Worm (Caenorhabditis elegans) whole organism, L4 larva: ENCODE measurements around the gene idpb-2.
A peak's percentile ranks its signal among the peaks of the same experiment; 100 is the strongest.

Experiments used
- F10B5.3 ChIP-seq: sonication (generic microtip); optimal IDR thresholded peaks from 2 replicates; lab custom pipeline; 2016; ENCODE audit warnings: mild to moderate bottlenecking, missing genetic modification characterization, missing compliant biosample characterization
- F37D6.2 ChIP-seq: sonication (generic microtip); optimal IDR thresholded peaks from 2 replicates; lab custom pipeline; 2016; ENCODE audit warnings: mild to moderate bottlenecking, missing genetic modification characterization, missing compliant biosample characterization
- F44E2.7 ChIP-seq: fragments of 200-800 bp; sonication (Bioruptor generic); IDR thresholded peaks from 2 replicates; pipeline ENCODE4 v2.1.2; 2022; ENCODE audit warnings: missing genetic modification characterization, missing compliant biosample characterization
- Y105C5A.15 ChIP-seq: fragments of 200-800 bp; sonication (Bioruptor generic); IDR thresholded peaks from 2 replicates; pipeline ENCODE4 v1.3.6; 2022; ENCODE audit warnings: missing genetic modification characterization, missing compliant biosample characterization
- Y5F2A.4 ChIP-seq: fragments of 200-800 bp; sonication (Bioruptor generic); optimal IDR thresholded peaks from 2 replicates; lab custom pipeline; 2018; ENCODE audit warnings: mild to moderate bottlenecking, missing genetic modification characterization, missing compliant biosample characterization
- ZK337.2 ChIP-seq: fragments of 200-800 bp; sonication (Bioruptor generic); IDR thresholded peaks from 2 replicates; pipeline ENCODE4 v1.3.6; 2022; ENCODE audit warnings: missing genetic modification reagents, missing genetic modification characterization, missing compliant biosample characterization
- aha-1 ChIP-seq: fragments of 150-350 bp; peaks from one replicate; lab custom pipeline; 2014; ENCODE audit warnings: missing biosample characterization, missing genetic modification characterization
- aly-2 ChIP-seq: sonication (generic microtip); optimal IDR thresholded peaks from 2 replicates; lab custom pipeline; 2018; ENCODE audit warnings: missing biosample characterization, missing genetic modification characterization
- arid-1 ChIP-seq: fragments of 200-800 bp; sonication (Bioruptor generic); conservative IDR thresholded peaks from 2 replicates; pipeline ENCODE4 v1.3.6; 2022; ENCODE audit warnings: missing genetic modification reagents, missing genetic modification characterization, missing compliant biosample characterization
- ceh-20 ChIP-seq: fragments of 200-800 bp; sonication (Bioruptor generic); IDR thresholded peaks from 2 replicates; pipeline ENCODE4 v1.3.6; 2022; ENCODE audit warnings: missing genetic modification reagents, missing genetic modification characterization, missing compliant biosample characterization
- ceh-44 ChIP-seq: fragments of 200-800 bp; sonication (Bioruptor generic); IDR thresholded peaks from 2 replicates; pipeline ENCODE4 v1.3.6; 2022; ENCODE audit warnings: missing genetic modification reagents, missing genetic modification characterization, missing compliant biosample characterization
- ces-1 ChIP-seq: fragments of 150-350 bp; sonication (generic microtip); optimal IDR thresholded peaks from 4 replicates; lab custom pipeline; 2014; ENCODE audit warnings: missing biosample characterization, missing genetic modification reagents, missing genetic modification characterization
- ctbp-1 ChIP-seq: fragments of 200-800 bp; sonication (Bioruptor generic); IDR thresholded peaks from 2 replicates; pipeline ENCODE4 v1.3.6; 2022; ENCODE audit warnings: missing genetic modification reagents, missing genetic modification characterization, missing compliant biosample characterization
- daf-12 ChIP-seq: fragments of 150-350 bp; optimal IDR thresholded peaks from 2 replicates; lab custom pipeline; 2014; ENCODE audit warnings: missing biosample characterization, missing genetic modification reagents, missing genetic modification characterization
- daf-8 ChIP-seq: fragments of 200-800 bp; sonication (Bioruptor generic); IDR thresholded peaks from 2 replicates; pipeline ENCODE4 v1.3.6; 2022; ENCODE audit warnings: missing genetic modification characterization, missing compliant biosample characterization
- dmd-6 ChIP-seq: fragments of 200-800 bp; sonication (Bioruptor generic); IDR thresholded peaks from 2 replicates; pipeline ENCODE4 v1.3.6; 2022; ENCODE audit warnings: missing genetic modification reagents, missing genetic modification characterization, missing compliant biosample characterization
- dmd-8 ChIP-seq: fragments of 200-800 bp; sonication (Bioruptor generic); IDR thresholded peaks from 2 replicates; pipeline ENCODE4 v1.3.6; 2022; ENCODE audit warnings: missing genetic modification characterization, missing compliant biosample characterization
- dmd-9 ChIP-seq: fragments of 200-800 bp; sonication (Bioruptor generic); IDR thresholded peaks from 2 replicates; pipeline ENCODE4 v1.3.6; 2022; ENCODE audit warnings: missing genetic modification reagents, missing genetic modification characterization, missing compliant biosample characterization
- gei-8 ChIP-seq: fragments of 200-800 bp; sonication (Bioruptor generic); optimal IDR thresholded peaks from 2 replicates; lab custom pipeline; 2018; ENCODE audit warnings: mild to moderate bottlenecking, missing genetic modification characterization, missing compliant biosample characterization
- hif-1 ChIP-seq, 2 experiments: sonication (generic microtip); optimal IDR thresholded peaks; 2 replicates each; lab custom pipeline; 2016 to 2017; ENCODE audit warnings: missing compliant biosample characterization in 2 of 2, missing genetic modification characterization in 2 of 2, missing genetic modification reagents in 2 of 2, missing genotype in 2 of 2, mild to moderate bottlenecking in 1 of 2
- hlh-11 ChIP-seq: fragments of 200-800 bp; sonication (Bioruptor generic); optimal IDR thresholded peaks from 2 replicates; lab custom pipeline; 2018; ENCODE audit warnings: mild to moderate bottlenecking, missing genetic modification characterization, missing compliant biosample characterization
- hlh-30 ChIP-seq: sonication (generic microtip); optimal IDR thresholded peaks from 2 replicates; lab custom pipeline; 2017; ENCODE audit warnings: antibody characterized with exemption, mild to moderate bottlenecking, missing genetic modification characterization, missing compliant biosample characterization; ENCODE audit not compliant: insufficient read depth
- lim-7 ChIP-seq: fragments of 200-800 bp; sonication (Bioruptor generic); IDR thresholded peaks from 2 replicates; pipeline ENCODE4 v1.3.6; 2022; ENCODE audit warnings: missing genetic modification characterization, missing compliant biosample characterization
- lin-1 ChIP-seq: fragments of 200-800 bp; sonication (Bioruptor generic); IDR thresholded peaks from 2 replicates; pipeline ENCODE4 v1.3.6; 2022; ENCODE audit warnings: missing genetic modification reagents, missing genetic modification characterization, missing compliant biosample characterization
- lin-39 ChIP-seq: fragments of 150-350 bp; optimal IDR thresholded peaks from 2 replicates; lab custom pipeline; 2014; ENCODE audit warnings: missing biosample characterization, missing genetic modification reagents, missing genetic modification characterization
- lir-3 ChIP-seq: sonication (generic microtip); optimal IDR thresholded peaks from 2 replicates; lab custom pipeline; 2016; ENCODE audit warnings: mild to moderate bottlenecking, missing genetic modification characterization, missing compliant biosample characterization
- lsy-2 ChIP-seq, 2 experiments: fragments of 150-350 bp in 1 of 2; sonication (generic microtip) in 1 of 2; optimal IDR thresholded peaks; 2 replicates each; lab custom pipeline; 2014 to 2017; ENCODE audit warnings: missing biosample characterization in 2 of 2, missing genetic modification characterization in 2 of 2
- madf-5 ChIP-seq, 2 experiments: fragments of 200-800 bp; sonication (Bioruptor generic); IDR thresholded peaks; 2 replicates each; pipeline ENCODE4 v1.3.6; 2022; ENCODE audit warnings: missing compliant biosample characterization in 2 of 2, missing genetic modification characterization in 2 of 2
- mdt-29 ChIP-seq: fragments of 200-800 bp; sonication (Bioruptor generic); IDR thresholded peaks from 2 replicates; pipeline ENCODE4 v1.3.6; 2022; ENCODE audit warnings: missing genetic modification reagents, missing genetic modification characterization, missing compliant biosample characterization
- mep-1 ChIP-seq: fragments of 150-350 bp; sonication (generic microtip); optimal IDR thresholded peaks from 3 replicates; lab custom pipeline; 2014; ENCODE audit warnings: missing biosample characterization, missing genetic modification characterization
- mxl-2 ChIP-seq: fragments of 200-800 bp; sonication (Bioruptor generic); conservative IDR thresholded peaks from 2 replicates; pipeline ENCODE4 v1.3.6; 2022; ENCODE audit warnings: missing genetic modification reagents, missing genetic modification characterization, missing compliant biosample characterization
- nhr-10 ChIP-seq: fragments of 150-350 bp; optimal IDR thresholded peaks from 2 replicates; lab custom pipeline; 2014; ENCODE audit warnings: missing biosample characterization, missing genetic modification characterization
- nhr-102 ChIP-seq: sonication (generic microtip); optimal IDR thresholded peaks from 2 replicates; lab custom pipeline; 2016; ENCODE audit warnings: mild to moderate bottlenecking, missing genetic modification characterization, moderate library complexity, missing compliant biosample characterization
- nhr-11 ChIP-seq: fragments of 150-350 bp; optimal IDR thresholded peaks from 2 replicates; lab custom pipeline; 2014; ENCODE audit warnings: missing biosample characterization, missing genetic modification characterization
- nhr-237 ChIP-seq: sonication (generic microtip); optimal IDR thresholded peaks from 2 replicates; lab custom pipeline; 2017; ENCODE audit warnings: missing biosample characterization, missing genetic modification characterization
- nhr-25 ChIP-seq: sonication (generic microtip); optimal IDR thresholded peaks from 2 replicates; lab custom pipeline; 2017; ENCODE audit warnings: missing genetic modification characterization, mild to moderate bottlenecking, missing compliant biosample characterization, antibody characterized with exemption, moderate library complexity, borderline replicate concordance; ENCODE audit not compliant: insufficient read depth
- nhr-28 ChIP-seq: fragments of 150-350 bp; optimal IDR thresholded peaks from 2 replicates; lab custom pipeline; 2014; ENCODE audit warnings: missing biosample characterization, missing genetic modification characterization
- nhr-42 ChIP-seq: fragments of 200-800 bp; sonication (Bioruptor generic); IDR thresholded peaks from 2 replicates; pipeline ENCODE4 v1.3.6; 2022; ENCODE audit warnings: missing genetic modification characterization, missing compliant biosample characterization
- nhr-48 ChIP-seq: sonication (generic microtip); optimal IDR thresholded peaks from 2 replicates; lab custom pipeline; 2016; ENCODE audit warnings: mild to moderate bottlenecking, missing genetic modification characterization, missing compliant biosample characterization
- nhr-76 ChIP-seq: fragments of 150-350 bp; optimal IDR thresholded peaks from 2 replicates; lab custom pipeline; 2014; ENCODE audit warnings: missing biosample characterization, missing genetic modification characterization
- pha-4 ChIP-seq, 2 experiments: fragments of 150-350 bp in 1 of 2; fragments of 200-800 bp in 1 of 2; sonication (Bioruptor generic) in 1 of 2; IDR thresholded peaks in 1 of 2; optimal IDR thresholded peaks in 1 of 2; 2 replicates each; pipeline versions ENCODE4 v1.3.6 to Lab custom; 2014 to 2022; ENCODE audit warnings: missing genetic modification characterization in 2 of 2, missing genetic modification reagents in 2 of 2, missing biosample characterization in 1 of 2, missing compliant biosample characterization in 1 of 2
- pqm-1 ChIP-seq: sonication (generic microtip); optimal IDR thresholded peaks from 2 replicates; lab custom pipeline; 2017; ENCODE audit warnings: missing biosample characterization, missing genetic modification characterization
- sdz-12 ChIP-seq: fragments of 200-800 bp; sonication (Bioruptor generic); optimal IDR thresholded peaks from 2 replicates; lab custom pipeline; 2018; ENCODE audit warnings: mild to moderate bottlenecking, missing genetic modification characterization, missing compliant biosample characterization
- spr-1 ChIP-seq: sonication (generic microtip); optimal IDR thresholded peaks from 2 replicates; lab custom pipeline; 2016; ENCODE audit warnings: mild to moderate bottlenecking, missing genetic modification characterization, missing compliant biosample characterization
- spr-3 ChIP-seq: fragments of 200-800 bp; sonication (Bioruptor generic); optimal IDR thresholded peaks from 2 replicates; lab custom pipeline; 2018; ENCODE audit warnings: mild to moderate bottlenecking, missing genetic modification characterization, missing compliant biosample characterization
- tag-97 ChIP-seq: fragments of 200-800 bp; sonication (Bioruptor generic); IDR thresholded peaks from 2 replicates; pipeline ENCODE4 v1.3.6; 2022; ENCODE audit warnings: missing genetic modification characterization, missing compliant biosample characterization
- unc-130 ChIP-seq: sonication (generic microtip); optimal IDR thresholded peaks from 2 replicates; lab custom pipeline; 2016; ENCODE audit warnings: missing genetic modification reagents, missing genetic modification characterization, missing compliant biosample characterization
- unc-39 ChIP-seq: sonication (generic microtip); optimal IDR thresholded peaks from 2 replicates; lab custom pipeline; 2017; ENCODE audit warnings: missing biosample characterization, missing genetic modification characterization
- zfp-3 ChIP-seq: fragments of 200-800 bp; sonication (Bioruptor generic); conservative IDR thresholded peaks from 2 replicates; pipeline ENCODE4 v1.3.6; 2022; ENCODE audit warnings: missing genetic modification reagents, missing genetic modification characterization, missing compliant biosample characterization

idpb-2 gene

ce11 chrII:5057315-5057714 is 12.1 kb downstream of the idpb-2 start (continued):
- TF ChIP-seq F10B5.3 (tag; lab: Kevin White, UChicago) (peak; percentile 63), ces-1 (GFP tag; lab: Kevin White, UChicago) (no peak), nhr-76 (no peak), nhr-237 (tag; lab: Kevin White, UChicago) (no peak), arid-1 (peak; percentile 83), sdz-12 (peak; percentile 55), ceh-20 (0 out of 2 replicates have a peak, but pooled peaks have one; percentile 45), dmd-8 (GFP tag; lab: Robert Waterston, UW) (0 out of 2 replicates have a peak, but pooled peaks have one; percentile 60), Y5F2A.4 (no peak), ceh-44 (GFP tag; lab: Robert Waterston, UW) (peak; percentile 54; the same call in 1 of the 2 replicates), gei-8 (GFP tag; lab: Kevin White, UChicago) (no peak), hif-1 (tag; optimal IDR thresholded peaks at IDR 0.05; lab: Kevin White, UChicago) (peak; percentile 12 to 14), mdt-29 (GFP tag; lab: Robert Waterston, UW) (peak; percentile 51; the same call in 1 of the 2 replicates), zfp-3 (peak; percentile 60; the same call in 1 of the 2 replicates), lin-39 (tag; lab: Kevin White, UChicago) (no peak), dmd-9 (GFP tag; lab: Robert Waterston, UW) (peak; percentile 83), tag-97 (GFP tag; lab: Robert Waterston, UW) (no peak), pqm-1 (tag; lab: Kevin White, UChicago) (no peak), ZK337.2 (GFP tag; lab: Robert Waterston, UW) (peak; percentile 58; the same call in 1 of the 2 replicates), hlh-30 (tag; lab: Kevin White, UChicago) (peak; percentile 51), ctbp-1 (GFP tag; lab: Robert Waterston, UW) (peak; percentile 39; the same call in 1 of the 2 replicates), F37D6.2 (peak; percentile 13), nhr-28 (peak; percentile 38), F44E2.7 (GFP tag; lab: Robert Waterston, UW) (no peak), spr-3 (peak; percentile 40), lir-3 (tag; lab: Kevin White, UChicago) (no peak), spr-1 (peak; percentile 50), nhr-25 (peak; percentile 67), daf-12 (no peak), mxl-2 (no peak), daf-8 (GFP tag; lab: Robert Waterston, UW) (no peak), nhr-10 (tag; lab: Kevin White, UChicago) (no peak), lsy-2 (tag; optimal IDR thresholded peaks at IDR 0.05; lab: Kevin White, UChicago) (peak; percentile 15 to 84)

ce11 chrII:5056254-5056653 is 13.2 kb downstream of the idpb-2 start:
- TF ChIP-seq zfp-3 (0 out of 2 replicates have a peak, but pooled peaks have one; percentile 19), nhr-48 (tag; lab: Kevin White, UChicago) (no peak), ctbp-1 (GFP tag; lab: Robert Waterston, UW) (peak; percentile 10; the same call in 1 of the 2 replicates), aha-1 (tag; lab: Kevin White, UChicago) (peak; percentile 21), hlh-11 (tag; lab: Kevin White, UChicago) (no peak), madf-5 (GFP tag; IDR thresholded peaks at IDR 0.05; lab: Robert Waterston, UW) (peak in 1 of 2 experiments; percentile 40; a peak in 1 of 4 replicates)

ce11 chrII:5055129-5055666 is 14.2 kb downstream of the idpb-2 start, which contains the start of the genes ify-1 and rpl-22:
TSS of gene ify-1 (minus strand) at chrII:5055179.
TSS of gene rpl-22 (plus strand) at chrII:5055616.
- TF ChIP-seq lim-7 (GFP tag; lab: Robert Waterston, UW) (no peak), Y105C5A.15 (GFP tag; lab: Robert Waterston, UW) (no peak), nhr-11 (tag; lab: Kevin White, UChicago) (peak; percentile 90), pha-4 (GFP tag; IDR thresholded peaks at IDR 0.05; lab: Robert Waterston, UW) (peak; percentile 63; the same call in 1 of the 2 replicates), pha-4 (tag; optimal IDR thresholded peaks at IDR 0.05; lab: Kevin White, UChicago) (peak; percentile 97), nhr-42 (GFP tag; lab: Robert Waterston, UW) (no peak), dmd-8 (GFP tag; lab: Robert Waterston, UW) (peak; percentile 20; the same call in 1 of the 2 replicates), lin-1 (GFP tag; lab: Robert Waterston, UW) (no peak), dmd-6 (GFP tag; lab: Robert Waterston, UW) (peak; percentile 49), unc-130 (GFP tag; lab: Kevin White, UChicago) (peak; percentile 81), nhr-102 (tag; lab: Kevin White, UChicago) (peak; percentile 82), hlh-30 (tag; lab: Kevin White, UChicago) (peak; percentile 94), mep-1 (tag; lab: Kevin White, UChicago) (peak; percentile 96), unc-39 (no peak), aly-2 (tag; lab: Kevin White, UChicago) (no peak)
